Fruit fly (Drosophila melanogaster) whole organism, embryonic: ENCODE data around the gene Rab6.
A peak's percentile ranks its signal among the peaks of the same experiment; 100 is the strongest.

ENCODE experiments used
- Atf3 ChIP-seq: fragments of 200-800 bp; sonication (Bioruptor generic); optimal IDR thresholded peaks from 3 replicates; lab custom pipeline; 2016; ENCODE audit warnings: missing biosample characterization, missing genetic modification characterization
- B-H2 ChIP-seq: fragments of 200-800 bp; sonication (Bioruptor generic); optimal IDR thresholded peaks from 2 replicates; lab custom pipeline; 2018; ENCODE audit warnings: missing biosample characterization, mild to moderate bottlenecking, missing genetic modification characterization
- BEAF-32 ChIP-seq: fragments of 200-800 bp; sonication (Bioruptor generic); optimal IDR thresholded peaks from 3 replicates; lab custom pipeline; 2017; ENCODE audit warnings: missing biosample characterization, missing genetic modification characterization, mild to moderate bottlenecking, moderate library complexity, missing genetic modification reagents
- CG10147 ChIP-seq: fragments of 200-800 bp; sonication (Bioruptor generic); optimal IDR thresholded peaks from 2 replicates; lab custom pipeline; 2019; ENCODE audit warnings: missing biosample characterization, mild to moderate bottlenecking, missing genetic modification characterization, moderate library complexity
- CG10959 ChIP-seq: fragments of 200-800 bp; sonication (Bioruptor generic); IDR thresholded peaks from 2 replicates; pipeline ENCODE4 v1.3.6; 2022; ENCODE audit warnings: missing biosample characterization, missing genetic modification characterization
- CG11695 ChIP-seq: fragments of 200-800 bp; sonication (Bioruptor generic); IDR thresholded peaks from 3 replicates; pipeline ENCODE4 v1.3.6; 2022; ENCODE audit warnings: missing biosample characterization, missing genetic modification characterization
- CG11696 ChIP-seq: fragments of 200-800 bp; sonication (Bioruptor generic); IDR thresholded peaks from 2 replicates; pipeline ENCODE4 v1.3.6; 2022; ENCODE audit warnings: missing biosample characterization, missing genetic modification characterization
- CG12071 ChIP-seq: fragments of 200-800 bp; sonication (Bioruptor generic); optimal IDR thresholded peaks from 3 replicates; lab custom pipeline; 2018; ENCODE audit warnings: missing biosample characterization, mild to moderate bottlenecking, missing genetic modification characterization
- CG12155 ChIP-seq: fragments of 200-800 bp; sonication (Bioruptor generic); optimal IDR thresholded peaks from 3 replicates; lab custom pipeline; 2016; ENCODE audit warnings: missing biosample characterization, missing genetic modification characterization
- CG12391 ChIP-seq: fragments of 200-800 bp; sonication (Bioruptor generic); optimal IDR thresholded peaks from 3 replicates; lab custom pipeline; 2018; ENCODE audit warnings: missing biosample characterization, mild to moderate bottlenecking, missing genetic modification characterization, moderate library complexity
- CG12942 ChIP-seq: fragments of 200-800 bp; sonication (Bioruptor generic); optimal IDR thresholded peaks from 3 replicates; lab custom pipeline; 2016; ENCODE audit warnings: missing biosample characterization, missing genetic modification characterization
- CG17359 ChIP-seq: fragments of 200-800 bp; sonication (Bioruptor generic); optimal IDR thresholded peaks from 3 replicates; lab custom pipeline; 2018; ENCODE audit warnings: missing biosample characterization, mild to moderate bottlenecking, missing genetic modification characterization, moderate library complexity
- CG2116 ChIP-seq: fragments of 200-800 bp; sonication (Bioruptor generic); optimal IDR thresholded peaks from 3 replicates; lab custom pipeline; 2018; ENCODE audit warnings: missing biosample characterization, mild to moderate bottlenecking, missing genetic modification characterization
- CG2129 ChIP-seq: fragments of 200-800 bp; sonication (Bioruptor generic); IDR thresholded peaks from 2 replicates; pipeline ENCODE4 v1.3.6; 2022; ENCODE audit warnings: missing biosample characterization, missing genetic modification characterization; ENCODE audit not compliant: partially characterized antibody
- CG30020 ChIP-seq: fragments of 200-800 bp; optimal IDR thresholded peaks from 2 replicates; lab custom pipeline; 2019; ENCODE audit warnings: missing biosample characterization, mild to moderate bottlenecking, missing genetic modification characterization, moderate library complexity
- CG32767 ChIP-seq: fragments of 200-800 bp; sonication (Bioruptor generic); IDR thresholded peaks from 2 replicates; pipeline ENCODE4 v1.3.6; 2022; ENCODE audit warnings: missing biosample characterization, missing genetic modification characterization
- CG33213 ChIP-seq: fragments of 200-800 bp; sonication (Bioruptor generic); optimal IDR thresholded peaks from 3 replicates; lab custom pipeline; 2016; ENCODE audit warnings: missing biosample characterization, missing genetic modification characterization
- CG3995 ChIP-seq: fragments of 200-800 bp; sonication (Bioruptor generic); optimal IDR thresholded peaks from 3 replicates; lab custom pipeline; 2016; ENCODE audit warnings: missing biosample characterization, missing genetic modification characterization
- CG4424 ChIP-seq: fragments of 200-800 bp; sonication (Bioruptor generic); optimal IDR thresholded peaks from 3 replicates; lab custom pipeline; 2016; ENCODE audit warnings: missing biosample characterization, missing genetic modification characterization
- CG4730 ChIP-seq: fragments of 200-800 bp; sonication (Bioruptor generic); IDR thresholded peaks from 2 replicates; pipeline ENCODE4 v1.3.6; 2022; ENCODE audit warnings: missing biosample characterization, missing genetic modification characterization
- CG6254 ChIP-seq: fragments of 200-800 bp; sonication (Bioruptor generic); optimal IDR thresholded peaks from 3 replicates; lab custom pipeline; 2017; ENCODE audit warnings: mild to moderate bottlenecking, missing biosample characterization, missing genetic modification reagents, missing genetic modification characterization
- CG6791 ChIP-seq: fragments of 200-800 bp; sonication (Bioruptor generic); IDR thresholded peaks from 3 replicates; pipeline ENCODE4 v1.3.6; 2022; ENCODE audit warnings: missing biosample characterization, missing genetic modification characterization; ENCODE audit not compliant: partially characterized antibody
- Dref ChIP-seq: fragments of 200-800 bp; sonication (Bioruptor generic); IDR thresholded peaks from 2 replicates; pipeline ENCODE4 v1.3.6; 2022; ENCODE audit warnings: missing biosample characterization, missing genetic modification characterization
- Eip74EF ChIP-seq, 2 experiments: fragments of 200-800 bp in 1 of 2; fragments of >200 bp in 1 of 2; sonication (Bioruptor generic) in 1 of 2; optimal IDR thresholded peaks; 2 replicates each; lab custom pipeline; 2017 to 2019; ENCODE audit warnings: missing biosample characterization in 2 of 2, missing genetic modification characterization in 2 of 2, mild to moderate bottlenecking in 1 of 2, moderate library complexity in 1 of 2
- Fer3 ChIP-seq: fragments of 200-800 bp; sonication (Bioruptor generic); optimal IDR thresholded peaks from 2 replicates; lab custom pipeline; 2018; ENCODE audit warnings: missing biosample characterization, mild to moderate bottlenecking, missing genetic modification characterization, moderate library complexity
- Hr3 ChIP-seq: fragments of 200-800 bp; sonication (Bioruptor generic); optimal IDR thresholded peaks from 3 replicates; lab custom pipeline; 2016; ENCODE audit warnings: missing biosample characterization, missing genetic modification characterization
- Hsf ChIP-seq: fragments of 200-800 bp; sonication (Bioruptor generic); optimal IDR thresholded peaks from 3 replicates; lab custom pipeline; 2016; ENCODE audit warnings: missing biosample characterization, missing genetic modification characterization
- Kr ChIP-seq: fragments of 200-800 bp; sonication (Bioruptor generic); optimal IDR thresholded peaks from 2 replicates; lab custom pipeline; 2017; ENCODE audit warnings: missing biosample characterization, mild to moderate bottlenecking, missing genetic modification characterization
- MESR4 ChIP-seq: fragments of 200-800 bp; sonication (Bioruptor generic); optimal IDR thresholded peaks from 2 replicates; lab custom pipeline; 2018; ENCODE audit warnings: missing biosample characterization, mild to moderate bottlenecking, missing genetic modification characterization, moderate library complexity
- Myb ChIP-seq: fragments of 200-800 bp; sonication (Bioruptor generic); optimal IDR thresholded peaks from 2 replicates; lab custom pipeline; 2016; ENCODE audit warnings: missing biosample characterization, missing genetic modification characterization
- Pdp1 ChIP-seq, 2 experiments: fragments of 200-800 bp; sonication (Bioruptor generic); optimal IDR thresholded peaks; 3 replicates each; lab custom pipeline; 2016; ENCODE audit warnings: missing biosample characterization in 2 of 2, missing genetic modification characterization in 2 of 2, mild to moderate bottlenecking in 1 of 2, moderate library complexity in 1 of 2
- Sry-δ ChIP-seq: fragments of 200-800 bp; sonication (Bioruptor generic); optimal IDR thresholded peaks from 2 replicates; lab custom pipeline; 2016; ENCODE audit warnings: missing biosample characterization, missing genetic modification characterization
- Tbp ChIP-seq: fragments of >200 bp; optimal IDR thresholded peaks from 2 replicates; lab custom pipeline; 2018; ENCODE audit warnings: missing biosample characterization, missing genetic modification characterization
- Xbp1 ChIP-seq: fragments of 200-800 bp; sonication (Bioruptor generic); optimal IDR thresholded peaks from 3 replicates; lab custom pipeline; 2016; ENCODE audit warnings: missing biosample characterization, mild to moderate bottlenecking, missing genetic modification characterization
- amos ChIP-seq: fragments of 200-800 bp; sonication (Bioruptor generic); IDR thresholded peaks from 2 replicates; pipeline ENCODE4 v1.3.6; 2022; ENCODE audit warnings: missing biosample characterization, missing genetic modification characterization; ENCODE audit not compliant: partially characterized antibody
- ara ChIP-seq: fragments of 200-800 bp; sonication (Bioruptor generic); IDR thresholded peaks from 2 replicates; pipeline ENCODE4 v1.3.6; 2022; ENCODE audit warnings: missing biosample characterization, missing genetic modification characterization
- ash1 ChIP-seq: fragments of 200-800 bp; sonication (Bioruptor generic); optimal IDR thresholded peaks from 2 replicates; lab custom pipeline; 2018; ENCODE audit warnings: missing biosample characterization, mild to moderate bottlenecking, missing genetic modification characterization
- dpn ChIP-seq, 2 experiments: fragments of 200-800 bp; sonication (Bioruptor generic); optimal IDR thresholded peaks; 3 replicates each; lab custom pipeline; 2016; ENCODE audit warnings: missing biosample characterization in 2 of 2, missing genetic modification characterization in 2 of 2
- ftz-f1 ChIP-seq: fragments of 200-800 bp; sonication (Bioruptor generic); optimal IDR thresholded peaks from 2 replicates; lab custom pipeline; 2016; ENCODE audit warnings: missing biosample characterization, missing genetic modification characterization
- hb ChIP-seq: fragments of 200-800 bp; sonication (Bioruptor generic); IDR thresholded peaks from 3 replicates; pipeline ENCODE4 v1.3.6; 2022; ENCODE audit warnings: missing biosample characterization, missing genetic modification characterization; ENCODE audit not compliant: partially characterized antibody
- hbn ChIP-seq: fragments of 200-800 bp; sonication (Bioruptor generic); IDR thresholded peaks from 2 replicates; pipeline ENCODE4 v1.3.6; 2022; ENCODE audit warnings: missing biosample characterization, missing genetic modification characterization; ENCODE audit not compliant: partially characterized antibody
- ken ChIP-seq: fragments of 200-800 bp; sonication (Bioruptor generic); IDR thresholded peaks from 3 replicates; pipeline ENCODE4 v1.3.6; 2022; ENCODE audit warnings: missing biosample characterization, missing genetic modification characterization
- lilli ChIP-seq: fragments of 200-800 bp; sonication (Bioruptor generic); optimal IDR thresholded peaks from 3 replicates; lab custom pipeline; 2016; ENCODE audit warnings: missing biosample characterization, missing genetic modification characterization
- onecut ChIP-seq: fragments of 200-800 bp; sonication (Bioruptor generic); IDR thresholded peaks from 2 replicates; pipeline ENCODE4 v1.3.6; 2022; ENCODE audit warnings: missing biosample characterization, missing genetic modification characterization
- pan ChIP-seq, 4 experiments: fragments of >200 bp in 3 of 4; fragments of 200-800 bp in 1 of 4; sonication (Bioruptor generic) in 1 of 4; optimal IDR thresholded peaks in 3 of 4; IDR thresholded peaks in 1 of 4; 2 replicates each; pipeline versions ENCODE4 v1.3.6 to Lab custom; 2017 to 2022; ENCODE audit warnings: missing biosample characterization in 2 of 4, missing genetic modification characterization in 2 of 4, mixed read lengths in 1 of 4
- pzg ChIP-seq: fragments of 200-800 bp; sonication (Bioruptor generic); optimal IDR thresholded peaks from 3 replicates; lab custom pipeline; 2018; ENCODE audit warnings: missing biosample characterization, mild to moderate bottlenecking, missing genetic modification characterization, moderate library complexity
- scrt ChIP-seq: fragments of 200-800 bp; sonication (Bioruptor generic); optimal IDR thresholded peaks from 2 replicates; lab custom pipeline; 2018; ENCODE audit warnings: missing biosample characterization, mild to moderate bottlenecking, missing genetic modification characterization, moderate library complexity
- trem ChIP-seq: fragments of 200-800 bp; optimal IDR thresholded peaks from 3 replicates; lab custom pipeline; 2019; ENCODE audit warnings: missing biosample characterization, mild to moderate bottlenecking, missing genetic modification characterization, moderate library complexity
- zfh1 ChIP-seq: fragments of 200-800 bp; sonication (Bioruptor generic); IDR thresholded peaks from 3 replicates; pipeline ENCODE4 v1.3.6; 2022; ENCODE audit warnings: missing biosample characterization, missing genetic modification characterization

The Rab6 gene

dm6 chr2L:12063035-12063434 is 45.9 kb downstream of the Rab6 start, which contains the start of gene Rab3-GAP (continued):
- peak; percentile 78 for TF ChIP-seq trem (tag; lab: Kevin White, UChicago)
- no peak for TF ChIP-seq CG2129 (GFP tag; lab: Robert Waterston, UW)
- TF ChIP-seq Atf3 (GFP tag; lab: Kevin White, UChicago): no peak
- peak; percentile 22 for TF ChIP-seq CG12155 (GFP tag; lab: Kevin White, UChicago)
- no peak for TF ChIP-seq B-H2
- peak; percentile 25 for TF ChIP-seq CG17359 (tag; lab: Kevin White, UChicago)
- peak; percentile 26 for TF ChIP-seq CG30020 (tag; lab: Kevin White, UChicago)
- TF ChIP-seq Pdp1 (GFP tag; optimal IDR thresholded peaks at IDR 0.05; lab: Kevin White, UChicago): peak in 1 of 2 experiments; percentile 37
- no peak for TF ChIP-seq ftz-f1 (GFP tag; lab: Kevin White, UChicago)
- peak; percentile 51; the same call in 1 of the 3 replicates for TF ChIP-seq zfh1 (GFP tag; lab: Robert Waterston, UW)
- peak; percentile 37 for TF ChIP-seq lilli
- TF ChIP-seq amos (GFP tag; lab: Robert Waterston, UW): peak; percentile 37; the same call in 1 of the 2 replicates
- peak; percentile 84 for TF ChIP-seq Dref (GFP tag; lab: Robert Waterston, UW)
- TF ChIP-seq hb: 0 out of 3 replicates have a peak, but pooled peaks have one; percentile 5
- TF ChIP-seq CG32767: 0 out of 2 replicates have a peak, but pooled peaks have one; percentile 15
- TF ChIP-seq onecut: peak; percentile 29; the same call in 1 of the 2 replicates
- peak; percentile 50 for TF ChIP-seq MESR4 (GFP tag; lab: Kevin White, UChicago)
- TF ChIP-seq ara (GFP tag; lab: Robert Waterston, UW): 0 out of 2 replicates have a peak, but pooled peaks have one; percentile 7
- peak in 1 of 2 experiments; percentile 53 for TF ChIP-seq dpn (GFP tag; optimal IDR thresholded peaks at IDR 0.05; lab: Kevin White, UChicago)
- TF ChIP-seq pan (optimal IDR thresholded peaks at IDR 0.05; lab: Kevin White, UChicago): no peak
- peak in 1 of 2 experiments; percentile 40 for TF ChIP-seq pan (GFP tag; optimal IDR thresholded peaks at IDR 0.05 in 1 of 2, IDR thresholded peaks at IDR 0.05 in 1 of 2)
- TF ChIP-seq BEAF-32 (GFP tag; lab: Kevin White, UChicago): peak; percentile 36
- TF ChIP-seq Fer3 (tag; lab: Kevin White, UChicago): peak; percentile 34
- TF ChIP-seq Hsf (GFP tag; lab: Kevin White, UChicago): peak; percentile 28
- TF ChIP-seq CG11695 (GFP tag; lab: Robert Waterston, UW): peak; percentile 44; the same call in 1 of the 3 replicates
- peak; percentile 34 for TF ChIP-seq CG12942
- TF ChIP-seq CG6254 (GFP tag; lab: Kevin White, UChicago): no peak
- no peak for TF ChIP-seq ash1 (GFP tag; lab: Kevin White, UChicago)
- TF ChIP-seq Myb: peak; percentile 9
- peak; percentile 46 for TF ChIP-seq CG4424 (GFP tag; lab: Kevin White, UChicago)
- no peak for TF ChIP-seq CG33213 (GFP tag; lab: Kevin White, UChicago)
- TF ChIP-seq ken (GFP tag; lab: Robert Waterston, UW): no peak
- no peak for TF ChIP-seq Eip74EF (GFP tag; optimal IDR thresholded peaks at IDR 0.05; lab: Kevin White, UChicago)
- no peak for TF ChIP-seq CG3995 (GFP tag; lab: Kevin White, UChicago)
- TF ChIP-seq CG4730 (GFP tag; lab: Robert Waterston, UW): no peak
- TF ChIP-seq CG6791: peak; percentile 45; the same call in 1 of the 3 replicates
- TF ChIP-seq Xbp1 (GFP tag; lab: Kevin White, UChicago): peak; percentile 17
- peak; percentile 7 for TF ChIP-seq CG10147 (GFP tag; lab: Kevin White, UChicago)
- TF ChIP-seq Hr3: peak; percentile 14
- TF ChIP-seq Tbp (GFP tag; lab: Kevin White, UChicago): no peak
- TF ChIP-seq CG12071 (GFP tag; lab: Kevin White, UChicago): no peak
- TF ChIP-seq pzg (GFP tag; lab: Kevin White, UChicago): peak; percentile 52
- TF ChIP-seq Sry-δ (GFP tag; lab: Kevin White, UChicago): peak; percentile 48
- no peak for TF ChIP-seq CG11696 (GFP tag; lab: Robert Waterston, UW)
- TF ChIP-seq CG12391 (tag; lab: Kevin White, UChicago): peak; percentile 53
- peak; percentile 63 for TF ChIP-seq hbn (GFP tag; lab: Robert Waterston, UW)
- TF ChIP-seq scrt (GFP tag; lab: Kevin White, UChicago): peak; percentile 95
- TF ChIP-seq Kr: no peak
- TF ChIP-seq CG10959 (GFP tag; lab: Robert Waterston, UW): no peak
- TF ChIP-seq CG2116 (GFP tag; lab: Kevin White, UChicago): peak; percentile 85
